Worm (Caenorhabditis elegans) whole organism, young adult: ENCODE results near the gene ttr-15.

Experiments
- C06A6.2 ChIP-seq: fragments of 200-800 bp; sonication (Bioruptor generic); conservative IDR thresholded peaks from 2 replicates; pipeline ENCODE4 v1.3.6; 2022; ENCODE audit warnings: missing genetic modification characterization, missing compliant biosample characterization
- D2030.7 ChIP-seq: fragments of 200-800 bp; sonication (Bioruptor generic); IDR thresholded peaks from 2 replicates; pipeline ENCODE4 v1.3.6; 2022; ENCODE audit warnings: missing genetic modification reagents, missing genetic modification characterization, missing compliant biosample characterization
- F33H1.4 ChIP-seq: fragments of 200-800 bp; sonication (Bioruptor generic); IDR thresholded peaks from 2 replicates; pipeline ENCODE4 v1.3.6; 2022; ENCODE audit warnings: missing genetic modification reagents, missing genetic modification characterization, missing compliant biosample characterization
- F55B11.4 ChIP-seq: sonication (generic microtip); optimal IDR thresholded peaks from 2 replicates; lab custom pipeline; 2016; ENCODE audit warnings: missing compliant biosample characterization, missing genetic modification characterization, borderline replicate concordance; ENCODE audit not compliant: insufficient read depth
- K12H6.12 ChIP-seq: fragments of 200-800 bp; sonication (Bioruptor generic); optimal IDR thresholded peaks from 2 replicates; lab custom pipeline; 2018; ENCODE audit warnings: mild to moderate bottlenecking, missing genetic modification characterization, missing compliant biosample characterization
- Y53G8AR.9 ChIP-seq: fragments of 200-800 bp; sonication (Bioruptor generic); conservative IDR thresholded peaks from 2 replicates; pipeline ENCODE4 v1.3.6; 2022; ENCODE audit warnings: missing genetic modification reagents, missing genetic modification characterization, missing compliant biosample characterization
- aptf-3 ChIP-seq: fragments of 200-800 bp; sonication (Bioruptor generic); IDR thresholded peaks from 2 replicates; pipeline ENCODE4 v1.3.6; 2022; ENCODE audit warnings: missing genetic modification characterization, missing compliant biosample characterization
- bed-2 ChIP-seq: fragments of 200-800 bp; sonication (Bioruptor generic); IDR thresholded peaks from 2 replicates; pipeline ENCODE4 v1.3.6; 2022; ENCODE audit warnings: missing genetic modification reagents, missing genetic modification characterization, missing compliant biosample characterization
- ccch-3 ChIP-seq: fragments of 200-800 bp; sonication (Bioruptor generic); optimal IDR thresholded peaks from 2 replicates; lab custom pipeline; 2018; ENCODE audit warnings: mild to moderate bottlenecking, missing genetic modification characterization, missing compliant biosample characterization
- cebp-2 ChIP-seq: fragments of 200-800 bp; sonication (Bioruptor generic); IDR thresholded peaks from 2 replicates; pipeline ENCODE4 v1.3.6; 2022; ENCODE audit warnings: missing genetic modification characterization, missing compliant biosample characterization
- ceh-58 ChIP-seq: fragments of 200-800 bp; sonication (Bioruptor generic); IDR thresholded peaks from 2 replicates; pipeline ENCODE4 v1.3.6; 2022; ENCODE audit warnings: missing genetic modification characterization, missing compliant biosample characterization
- ceh-79 ChIP-seq: sonication (generic microtip); optimal IDR thresholded peaks from 2 replicates; lab custom pipeline; 2017; ENCODE audit warnings: mild to moderate bottlenecking, missing genetic modification characterization, missing compliant biosample characterization
- ceh-91 ChIP-seq: fragments of 200-800 bp; sonication (Bioruptor generic); IDR thresholded peaks from 2 replicates; pipeline ENCODE4 v1.3.6; 2022; ENCODE audit warnings: missing genetic modification reagents, missing genetic modification characterization, missing compliant biosample characterization
- chd-7 ChIP-seq: sonication (generic microtip); optimal IDR thresholded peaks from 2 replicates; lab custom pipeline; 2016; ENCODE audit warnings: mild to moderate bottlenecking, missing genetic modification characterization, moderate library complexity, missing compliant biosample characterization
- die-1 ChIP-seq: sonication (generic microtip); optimal IDR thresholded peaks from 2 replicates; lab custom pipeline; 2016; ENCODE audit warnings: missing genotype, mild to moderate bottlenecking, missing genetic modification characterization, missing compliant biosample characterization
- dpff-1 ChIP-seq: sonication (generic microtip); optimal IDR thresholded peaks from 2 replicates; lab custom pipeline; 2017; ENCODE audit warnings: mild to moderate bottlenecking, missing genetic modification characterization, missing compliant biosample characterization
- ets-4 ChIP-seq: fragments of 200-800 bp; sonication (Bioruptor generic); optimal IDR thresholded peaks from 2 replicates; lab custom pipeline; 2018; ENCODE audit warnings: mild to moderate bottlenecking, missing genetic modification characterization, missing compliant biosample characterization
- him-1 ChIP-seq: sonication (generic microtip); optimal IDR thresholded peaks from 2 replicates; lab custom pipeline; 2016; ENCODE audit warnings: missing genotype, missing genetic modification reagents, missing genetic modification characterization, missing compliant biosample characterization
- hmg-20 ChIP-seq: fragments of 200-800 bp; sonication (Bioruptor generic); IDR thresholded peaks from 2 replicates; pipeline ENCODE4 v1.3.6; 2022; ENCODE audit warnings: missing genetic modification reagents, missing genetic modification characterization, missing compliant biosample characterization
- hrde-1 ChIP-seq: sonication (generic microtip); optimal IDR thresholded peaks from 2 replicates; lab custom pipeline; 2016; ENCODE audit warnings: missing genetic modification characterization, mild to moderate bottlenecking, missing compliant biosample characterization, moderate library complexity, missing genotype, missing genetic modification reagents, borderline replicate concordance
- hsf-1 ChIP-seq: fragments of 200-800 bp; sonication (Bioruptor generic); IDR thresholded peaks from 2 replicates; pipeline ENCODE4 v1.3.6; 2022; ENCODE audit warnings: missing genetic modification reagents, missing genetic modification characterization, missing compliant biosample characterization
- lag-1 ChIP-seq: fragments of 200-800 bp; sonication (Bioruptor generic); IDR thresholded peaks from 2 replicates; pipeline ENCODE4 v1.3.6; 2022; ENCODE audit warnings: missing genetic modification reagents, missing genetic modification characterization, missing compliant biosample characterization
- let-607 ChIP-seq, 2 experiments: fragments of 200-800 bp in 1 of 2; sonication (Bioruptor generic) in 1 of 2; sonication (generic microtip) in 1 of 2; optimal IDR thresholded peaks; 2 replicates each; lab custom pipeline; 2016 to 2018; ENCODE audit warnings: mild to moderate bottlenecking in 2 of 2, missing compliant biosample characterization in 2 of 2, missing genetic modification characterization in 2 of 2, moderate library complexity in 2 of 2, missing genotype in 1 of 2
- lsl-1 ChIP-seq: fragments of 200-800 bp; sonication (Bioruptor generic); optimal IDR thresholded peaks from 2 replicates; lab custom pipeline; 2018; ENCODE audit warnings: mild to moderate bottlenecking, missing genetic modification characterization, moderate library complexity, missing compliant biosample characterization
- lsy-27 ChIP-seq: sonication (generic microtip); optimal IDR thresholded peaks from 2 replicates; lab custom pipeline; 2017; ENCODE audit warnings: missing genetic modification characterization, mild to moderate bottlenecking, missing compliant biosample characterization, antibody characterized with exemption, missing genotype, borderline replicate concordance; ENCODE audit not compliant: insufficient read depth
- madf-3 ChIP-seq: fragments of 200-800 bp; sonication (Bioruptor generic); IDR thresholded peaks from 2 replicates; pipeline ENCODE4 v1.3.6; 2022; ENCODE audit warnings: missing genetic modification reagents, missing genetic modification characterization, missing compliant biosample characterization
- nfya-1 ChIP-seq: sonication (generic microtip); optimal IDR thresholded peaks from 2 replicates; lab custom pipeline; 2017; ENCODE audit warnings: antibody characterized with exemption, missing compliant biosample characterization, missing genetic modification characterization, borderline replicate concordance; ENCODE audit not compliant: insufficient read depth
- nfyb-1 ChIP-seq: fragments of 200-800 bp; sonication (Bioruptor generic); IDR thresholded peaks from 2 replicates; pipeline ENCODE4 v1.3.6; 2022; ENCODE audit warnings: missing genetic modification reagents, missing genetic modification characterization, missing compliant biosample characterization
- pbrm-1 ChIP-seq: fragments of 200-800 bp; sonication (Bioruptor generic); IDR thresholded peaks from 2 replicates; pipeline ENCODE4 v1.3.6; 2022; ENCODE audit warnings: missing genetic modification reagents, missing genetic modification characterization, missing compliant biosample characterization
- repo-1 ChIP-seq: sonication (generic microtip); optimal IDR thresholded peaks from 2 replicates; lab custom pipeline; 2017; ENCODE audit warnings: mild to moderate bottlenecking, missing genetic modification characterization, missing compliant biosample characterization
- rpc-1 ChIP-seq, 2 experiments: fragments of 150-350 bp in 1 of 2; sonication (generic microtip) in 1 of 2; optimal IDR thresholded peaks; 2 replicates each; lab custom pipeline; 2014 to 2018; ENCODE audit warnings: missing biosample characterization in 1 of 2, missing genetic modification characterization in 1 of 2, missing genetic modification reagents in 1 of 2, missing genotype in 1 of 2
- snpc-1.1 ChIP-seq: sonication (generic microtip); optimal IDR thresholded peaks from 2 replicates; lab custom pipeline; 2017; ENCODE audit warnings: missing genetic modification characterization, mild to moderate bottlenecking, missing compliant biosample characterization, antibody characterized with exemption, moderate library complexity, missing genotype, missing genetic modification reagents; ENCODE audit not compliant: insufficient read depth
- tbx-9 ChIP-seq: sonication (generic microtip); optimal IDR thresholded peaks from 2 replicates; lab custom pipeline; 2016; ENCODE audit warnings: borderline replicate concordance, missing genetic modification characterization, inconsistent platforms, missing compliant biosample characterization
- unc-62 ChIP-seq: fragments of 150-350 bp; optimal IDR thresholded peaks from 2 replicates; lab custom pipeline; 2014; ENCODE audit warnings: missing biosample characterization, missing genetic modification reagents, missing genetic modification characterization
- xnd-1 ChIP-seq: sonication (generic microtip); optimal IDR thresholded peaks from 2 replicates; lab custom pipeline; 2016; ENCODE audit warnings: missing genotype, missing genetic modification reagents, missing genetic modification characterization, missing compliant biosample characterization
- zfh-2 ChIP-seq: fragments of 200-800 bp; sonication (Bioruptor generic); conservative IDR thresholded peaks from 2 replicates; pipeline ENCODE4 v1.3.6; 2022; ENCODE audit warnings: missing genetic modification reagents, missing genetic modification characterization, missing compliant biosample characterization
- ztf-22 ChIP-seq: fragments of 200-800 bp; sonication (Bioruptor generic); optimal IDR thresholded peaks from 2 replicates; lab custom pipeline; 2018; ENCODE audit warnings: mild to moderate bottlenecking, missing genetic modification characterization, moderate library complexity, missing compliant biosample characterization
- ztf-3 ChIP-seq: fragments of 200-800 bp; sonication (Bioruptor generic); optimal IDR thresholded peaks from 2 replicates; lab custom pipeline; 2018; ENCODE audit warnings: mild to moderate bottlenecking, missing genetic modification characterization, missing compliant biosample characterization
- ztf-6 ChIP-seq: fragments of 200-800 bp; sonication (Bioruptor generic); IDR thresholded peaks from 2 replicates; pipeline ENCODE4 v1.3.6; 2022; ENCODE audit warnings: missing genetic modification reagents, missing genetic modification characterization, missing compliant biosample characterization

The ttr-15 gene

DNA sequence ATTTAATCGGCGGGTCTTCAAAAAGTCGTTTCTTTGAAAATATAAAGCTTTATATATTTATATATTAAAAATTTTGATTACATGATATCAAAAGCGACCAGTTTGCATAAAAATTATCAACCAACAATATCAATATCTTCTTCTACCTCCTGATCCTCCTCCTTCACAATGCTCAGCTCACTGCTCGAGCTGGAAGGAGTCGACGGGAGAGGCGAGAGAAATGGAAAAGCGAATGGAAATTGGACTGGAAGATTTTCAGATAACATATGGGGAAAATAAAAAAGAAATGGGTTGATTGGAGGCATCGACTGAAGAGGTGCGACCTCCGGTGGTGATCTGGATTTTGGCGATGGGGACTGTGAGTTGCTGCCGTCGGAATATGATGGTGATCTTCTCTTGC lies 2.3 kb downstream of the ttr-15 start (continued):
- 0 out of 2 replicates have a peak, but pooled peaks have one; percentile 19 for TF ChIP-seq cebp-2 (GFP tag; lab: Robert Waterston, UW)
- TF ChIP-seq repo-1 (tag; lab: Kevin White, UChicago) = peak; percentile 21
- no peak for TF ChIP-seq madf-3

DNA sequence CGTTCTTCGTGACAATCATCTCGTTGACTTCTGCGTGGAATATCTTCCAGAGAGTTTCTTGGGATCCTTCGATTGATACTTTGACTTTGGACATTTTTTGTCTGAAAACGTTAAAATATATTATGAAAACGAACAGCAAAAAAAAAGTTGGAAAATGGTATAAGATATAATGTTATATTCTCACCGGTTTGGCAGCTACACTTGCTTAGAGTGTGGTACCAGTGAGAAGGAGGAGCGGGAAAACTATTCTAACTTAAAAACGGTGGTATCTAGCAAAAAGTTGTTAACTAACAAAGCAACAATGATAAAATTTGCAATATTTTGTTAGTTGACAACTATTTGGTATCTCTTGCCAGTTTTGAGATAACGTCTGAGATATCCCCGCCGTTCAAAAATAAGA lies 4.1 kb downstream of the ttr-15 start, which contains the start of gene tbx-9:
TSS of gene tbx-9 (minus strand) at position 101 of the 400 bp plus-strand sequence.
- no peak for TF ChIP-seq lsl-1 (GFP tag; lab: Kevin White, UChicago)
- TF ChIP-seq C06A6.2 (GFP tag; lab: Robert Waterston, UW) = no peak
- no peak for TF ChIP-seq F33H1.4 (GFP tag; lab: Robert Waterston, UW)
- no peak for TF ChIP-seq Y53G8AR.9 (GFP tag; lab: Robert Waterston, UW)
- TF ChIP-seq let-607 (tag; optimal IDR thresholded peaks at IDR 0.05; lab: Kevin White, UChicago) = no peak

DNA sequence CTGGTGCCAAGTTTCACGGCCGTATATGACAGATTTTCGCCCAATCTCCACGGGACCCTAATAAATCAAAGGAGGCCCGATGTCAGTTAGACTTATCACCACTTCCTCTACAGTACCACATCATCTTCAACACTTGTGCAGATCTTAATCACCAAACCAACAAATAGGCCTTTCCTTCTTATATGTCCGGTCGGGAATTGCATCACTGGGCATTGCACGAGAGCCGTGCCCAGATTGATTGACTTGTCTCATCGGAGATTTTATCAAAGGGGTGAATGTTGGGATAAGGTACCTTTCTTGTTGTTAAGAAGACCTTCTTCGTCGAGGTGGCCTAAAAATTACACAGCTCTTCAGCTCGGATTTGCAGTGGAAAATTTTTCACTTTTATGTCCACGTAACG lies 7.1 kb downstream of the ttr-15 start:
- TF ChIP-seq rpc-1 (optimal IDR thresholded peaks at IDR 0.05; lab: Kevin White, UChicago) (no peak), rpc-1 (tag; optimal IDR thresholded peaks at IDR 0.05; lab: Kevin White, UChicago) (no peak), unc-62 (GFP tag; lab: Kevin White, UChicago) (peak; percentile 56)

DNA sequence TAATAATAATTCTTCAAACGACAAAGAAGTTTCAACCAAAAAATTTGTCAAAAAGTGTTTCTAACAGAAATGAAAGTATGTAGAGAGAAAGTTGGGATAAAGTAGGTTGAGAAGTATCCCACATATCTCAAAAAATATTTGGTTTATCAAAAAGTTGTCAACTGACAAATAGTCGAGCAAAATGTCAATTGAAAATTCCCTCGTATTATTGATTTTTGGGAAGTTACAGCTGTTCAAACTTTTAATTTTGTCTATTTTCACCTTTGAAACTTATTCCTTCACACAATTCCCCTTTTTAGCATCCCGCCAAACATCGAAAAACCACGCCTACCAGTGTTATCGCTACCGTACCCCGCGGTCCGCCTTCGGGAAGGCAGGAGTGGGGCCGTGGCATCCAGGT lies 9.4 kb downstream of the ttr-15 start, which contains the start of gene tbx-8:
TSS of gene tbx-8 (plus strand) at position 301 of the 400 bp plus-strand sequence.
- TF ChIP-seq ztf-22 (GFP tag; lab: Kevin White, UChicago) = no peak
- TF ChIP-seq zfh-2 = peak; percentile 46; the same call in 1 of the 2 replicates
- TF ChIP-seq bed-2 (GFP tag; lab: Robert Waterston, UW) = no peak
- TF ChIP-seq lsy-27 = no peak
- no peak for TF ChIP-seq hrde-1 (tag; lab: Kevin White, UChicago)
- no peak for TF ChIP-seq ceh-79
- no peak for TF ChIP-seq ceh-58 (GFP tag; lab: Robert Waterston, UW)

DNA sequence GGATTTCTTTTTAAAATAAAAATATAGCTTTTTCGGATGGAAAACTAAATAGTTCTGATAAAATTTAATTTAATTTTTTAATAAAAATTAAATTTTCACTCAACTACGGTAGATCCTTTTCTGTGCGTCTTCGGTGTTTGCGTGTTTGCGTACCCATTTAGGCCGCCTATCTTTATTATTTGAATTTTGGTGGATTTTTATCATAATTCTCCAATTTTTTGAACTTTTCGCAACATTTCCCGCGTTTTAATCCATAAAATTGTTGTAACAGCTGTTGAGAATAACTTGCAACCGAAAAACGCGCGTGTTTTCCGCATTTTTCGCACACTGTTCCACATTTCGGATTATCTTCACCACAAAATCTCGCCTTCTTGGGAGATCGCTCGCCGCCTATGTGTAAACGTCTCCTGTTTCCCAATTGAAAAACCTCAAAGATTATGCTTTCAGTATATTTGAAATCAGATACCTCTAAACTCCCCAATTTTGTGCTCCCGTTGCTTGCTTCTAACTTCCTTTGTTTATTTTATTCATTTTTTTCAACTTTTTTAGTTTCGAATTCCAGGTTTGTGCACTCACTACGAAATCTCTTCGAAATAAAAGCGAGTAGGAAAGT lies 14.1 kb downstream of the ttr-15 start, which contains the start of gene T07C4.3:
TSS of gene T07C4.3 (plus strand) at position 563 of the 613 bp plus-strand sequence.
- TF ChIP-seq repo-1 (tag; lab: Kevin White, UChicago) (no peak), die-1 (tag; lab: Kevin White, UChicago) (no peak), K12H6.12 (tag; lab: Kevin White, UChicago) (no peak), ccch-3 (GFP tag; lab: Kevin White, UChicago) (no peak), F55B11.4 (tag; lab: Kevin White, UChicago) (no peak), snpc-1.1 (no peak), tbx-9 (tag; lab: Kevin White, UChicago) (no peak), lag-1 (GFP tag; lab: Robert Waterston, UW) (no peak), hsf-1 (GFP tag; lab: Robert Waterston, UW) (0 out of 2 replicates have a peak, but pooled peaks have one; percentile 27), dpff-1 (tag; lab: Kevin White, UChicago) (no peak), nfya-1 (tag; lab: Kevin White, UChicago) (no peak), rpc-1 (optimal IDR thresholded peaks at IDR 0.05; lab: Kevin White, UChicago) (no peak), rpc-1 (tag; optimal IDR thresholded peaks at IDR 0.05; lab: Kevin White, UChicago) (no peak), lsl-1 (GFP tag; lab: Kevin White, UChicago) (peak; percentile 83), ceh-91 (GFP tag; lab: Robert Waterston, UW) (peak; percentile 65), xnd-1 (peak; percentile 28), nfyb-1 (GFP tag; lab: Robert Waterston, UW) (no peak), ztf-6 (GFP tag; lab: Robert Waterston, UW) (no peak), aptf-3 (no peak), pbrm-1 (GFP tag; lab: Robert Waterston, UW) (no peak), ztf-3 (GFP tag; lab: Kevin White, UChicago) (no peak), ets-4 (GFP tag; lab: Kevin White, UChicago) (no peak), him-1 (no peak), chd-7 (tag; lab: Kevin White, UChicago) (no peak), D2030.7 (GFP tag; lab: Robert Waterston, UW) (peak; percentile 71), hmg-20 (GFP tag; lab: Robert Waterston, UW) (no peak), ceh-79 (no peak), C06A6.2 (GFP tag; lab: Robert Waterston, UW) (no peak)
